Fruit fly (Drosophila melanogaster): ENCODE measurements around the gene CG17917.

CG17917 gene

DNA sequence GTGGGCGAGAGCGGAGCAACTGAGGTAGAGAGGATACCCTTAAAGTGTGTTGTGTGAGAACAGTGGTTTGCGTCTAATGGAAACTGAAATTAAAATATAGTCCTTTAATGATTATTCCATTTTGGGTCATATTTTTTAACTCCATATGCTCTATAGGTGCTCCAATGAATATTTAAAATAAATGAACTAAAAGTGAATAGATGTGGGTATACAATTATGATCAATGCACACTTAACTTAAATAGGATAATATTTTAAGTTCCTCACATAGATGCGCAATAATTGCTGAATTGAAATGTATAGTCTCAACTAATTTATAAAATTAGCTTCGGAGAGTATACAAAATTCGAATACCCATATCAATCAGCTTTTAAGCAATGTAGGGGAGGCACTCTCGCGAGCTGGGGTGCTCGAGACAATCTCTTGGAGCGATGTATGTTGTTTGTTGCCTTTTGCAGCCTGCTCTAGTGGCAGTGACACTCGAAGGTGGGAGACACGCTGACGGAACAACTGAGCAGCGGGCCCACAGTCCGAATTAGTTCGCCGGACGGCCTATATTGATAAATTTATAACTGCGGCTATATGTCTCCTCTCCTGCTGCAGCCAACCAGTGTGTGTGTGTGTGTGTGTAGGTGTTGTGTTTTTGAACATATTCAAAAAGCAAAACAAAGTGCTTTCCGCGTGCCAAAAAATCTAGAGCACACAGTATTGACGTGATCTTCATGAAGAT is 12.0 kb downstream of the CG17917 start (continued):
- TF ChIP-seq fd85E (GFP tag; optimal IDR thresholded peaks at IDR 0.05) (no peak), CG15336 (GFP tag; IDR thresholded peaks at IDR 0.05) (peak; percentile 82; the same call in 1 of the 2 replicates), Hr38 (GFP tag; optimal IDR thresholded peaks at IDR 0.05) (no peak), CG6792 (GFP tag; optimal IDR thresholded peaks at IDR 0.05) (peak; percentile 81), CG8632 (GFP tag; optimal IDR thresholded peaks at IDR 0.05) (peak; percentile 81), CG9139 (GFP tag; optimal IDR thresholded peaks at IDR 0.05) (no peak), cyc (GFP tag; optimal IDR thresholded peaks at IDR 0.05) (peak; percentile 78), Met (GFP tag; optimal IDR thresholded peaks at IDR 0.05) (peak; percentile 88), CG10669 (GFP tag; optimal IDR thresholded peaks at IDR 0.05) (no peak), fd59A (GFP tag; optimal IDR thresholded peaks at IDR 0.05) (peak; percentile 72), CG1621 (tag; optimal IDR thresholded peaks at IDR 0.05) (no peak), acj6 (GFP tag; optimal IDR thresholded peaks at IDR 0.05) (peak; percentile 83), CG11294 (GFP tag; IDR thresholded peaks at IDR 0.05) (0 out of 2 replicates have a peak, but pooled peaks have one; percentile 29), OdsH (GFP tag; optimal IDR thresholded peaks at IDR 0.05) (peak; percentile 88), Blimp-1 (GFP tag; optimal IDR thresholded peaks at IDR 0.05) (no peak), vri (GFP tag; optimal IDR thresholded peaks at IDR 0.05) (peak; percentile 62), Sox15 (GFP tag; optimal IDR thresholded peaks at IDR 0.05) (peak; percentile 72), Gug (GFP tag; IDR thresholded peaks at IDR 0.05) (no peak; the same call in 1 of the 2 replicates), spab (GFP tag; optimal IDR thresholded peaks at IDR 0.05) (peak; percentile 70), Hr39 (GFP tag; optimal IDR thresholded peaks at IDR 0.05) (peak; percentile 81), Eip78C (GFP tag) (peak; percentile 97), eg (GFP tag; IDR thresholded peaks at IDR 0.05) (no peak), Sox102F (GFP tag; optimal IDR thresholded peaks at IDR 0.05) (peak; percentile 77), dsx (GFP tag; optimal IDR thresholded peaks at IDR 0.05; ENCODE audit: poor library complexity, severe bottlenecking) (no peak), CG32006 (GFP tag; optimal IDR thresholded peaks at IDR 0.05) (peak; percentile 92), CG8319 (GFP tag; optimal IDR thresholded peaks at IDR 0.05) (peak; percentile 64), CG16779 (tag; optimal IDR thresholded peaks at IDR 0.05) (no peak), ss (GFP tag; optimal IDR thresholded peaks at IDR 0.05) (no peak)

DNA sequence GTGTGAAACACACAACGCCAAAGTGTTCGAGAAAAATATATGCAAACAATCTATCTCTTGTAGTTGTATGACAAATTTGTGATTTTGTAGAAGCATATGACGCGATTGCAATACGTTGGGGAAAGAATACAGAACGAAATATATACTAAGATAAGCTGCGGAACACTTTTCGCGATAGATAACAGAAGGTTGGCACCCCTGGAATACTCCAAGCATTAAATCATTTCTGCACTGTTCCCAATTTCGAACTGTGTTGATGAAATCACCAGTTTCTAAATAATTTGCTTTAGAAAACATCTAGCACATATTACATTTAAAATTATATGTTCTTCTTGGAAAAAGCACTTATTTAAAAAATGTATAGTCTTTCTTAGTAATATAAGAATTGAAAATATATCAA is 12.6 kb downstream of the CG17917 start:
- TF ChIP-seq Blimp-1 (GFP tag; optimal IDR thresholded peaks at IDR 0.05) (no peak), CG4318 (GFP tag; optimal IDR thresholded peaks at IDR 0.05) (no peak), svp (GFP tag) (peak; percentile 90)

DNA sequence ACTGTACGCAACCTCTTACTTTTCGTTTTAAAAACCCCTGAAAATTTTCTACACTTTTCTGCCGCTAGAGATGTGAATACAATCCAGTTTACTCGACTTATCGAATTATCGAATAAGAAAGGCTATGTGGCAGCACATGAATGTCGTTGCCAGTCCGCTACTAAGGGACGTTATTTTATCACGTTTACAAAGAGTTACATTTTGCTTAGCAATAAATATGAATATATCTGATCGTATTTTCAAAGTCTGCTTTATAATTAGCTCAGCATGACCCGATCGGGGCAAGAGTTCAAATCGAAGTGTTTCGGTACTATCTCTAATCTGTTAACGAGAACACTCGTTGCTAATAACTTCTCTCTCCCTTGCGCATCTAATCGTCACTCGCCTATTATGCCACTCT is 26.3 kb downstream of the CG17917 start, which contains the start of gene CG42724:
TSS of gene CG42724 (minus strand) at position 189 of the 400 bp plus-strand sequence.
- TF ChIP-seq svp (GFP tag) (no peak), lz (GFP tag; optimal IDR thresholded peaks at IDR 0.05) (peak; percentile 46), CG8319 (GFP tag; optimal IDR thresholded peaks at IDR 0.05) (no peak), CG11294 (GFP tag; IDR thresholded peaks at IDR 0.05) (peak; percentile 14; the same call in 1 of the 2 replicates), eg (GFP tag; IDR thresholded peaks at IDR 0.05) (no peak), CG11762 (GFP tag; optimal IDR thresholded peaks at IDR 0.05; ENCODE audit: insufficient read depth) (peak; percentile 24), cyc (GFP tag; optimal IDR thresholded peaks at IDR 0.05) (peak; percentile 32), CG34406 (GFP tag; optimal IDR thresholded peaks at IDR 0.05) (no peak), CG4318 (GFP tag; optimal IDR thresholded peaks at IDR 0.05) (no peak), esn (GFP tag; optimal IDR thresholded peaks at IDR 0.05) (peak; percentile 32)
